Worm (Caenorhabditis elegans) whole organism, L3 larva: Measurements from ENCODE around the gene nhr-117.

Source experiments
- R02D3.7 ChIP-seq: fragments of 150-350 bp; optimal IDR thresholded peaks from 2 replicates; lab custom pipeline; 2014; ENCODE audit warnings: missing biosample characterization, missing genetic modification characterization
- ZK546.5 ChIP-seq: sonication (generic microtip); optimal IDR thresholded peaks from 2 replicates; lab custom pipeline; 2017; ENCODE audit warnings: missing biosample characterization, missing genetic modification characterization
- aly-2 ChIP-seq: fragments of 150-350 bp; optimal IDR thresholded peaks from 2 replicates; lab custom pipeline; 2014; ENCODE audit warnings: missing biosample characterization, missing genetic modification characterization
- ama-1 ChIP-seq: fragments of 150-350 bp; optimal IDR thresholded peaks from 2 replicates; lab custom pipeline; 2018
- ceh-16 ChIP-seq: sonication (generic microtip); optimal IDR thresholded peaks from 2 replicates; lab custom pipeline; 2017; ENCODE audit warnings: missing biosample characterization, missing genetic modification characterization
- ceh-28 ChIP-seq: fragments of 150-350 bp; optimal IDR thresholded peaks from 2 replicates; lab custom pipeline; 2014; ENCODE audit warnings: missing biosample characterization, missing genetic modification reagents, missing genetic modification characterization
- ceh-82 ChIP-seq: fragments of 150-350 bp; optimal IDR thresholded peaks from 2 replicates; lab custom pipeline; 2014; ENCODE audit warnings: missing biosample characterization, missing genetic modification characterization
- ceh-9 ChIP-seq: sonication (generic microtip); optimal IDR thresholded peaks from 2 replicates; lab custom pipeline; 2018; ENCODE audit warnings: missing biosample characterization, missing genetic modification characterization
- egl-27 ChIP-seq: sonication (generic microtip); optimal IDR thresholded peaks from 4 replicates; lab custom pipeline; 2017; ENCODE audit warnings: missing biosample characterization, missing genetic modification reagents, missing genetic modification characterization
- elt-1 ChIP-seq: fragments of 150-350 bp; optimal IDR thresholded peaks from 2 replicates; lab custom pipeline; 2014; ENCODE audit warnings: missing biosample characterization, missing genetic modification characterization
- elt-2 ChIP-seq: sonication (generic microtip); optimal IDR thresholded peaks from 2 replicates; lab custom pipeline; 2016; ENCODE audit warnings: missing genetic modification reagents, mild to moderate bottlenecking, missing genetic modification characterization, missing compliant biosample characterization
- eor-1 ChIP-seq, 2 experiments: fragments of 150-350 bp; optimal IDR thresholded peaks; 2 replicates each; lab custom pipeline; 2014 to 2018; ENCODE audit warnings: missing biosample characterization in 2 of 2, missing genetic modification characterization in 2 of 2
- fkh-2 ChIP-seq: fragments of 150-350 bp; optimal IDR thresholded peaks from 2 replicates; lab custom pipeline; 2014; ENCODE audit warnings: missing biosample characterization, missing genetic modification reagents, missing genetic modification characterization
- fos-1 ChIP-seq: fragments of 150-350 bp; optimal IDR thresholded peaks from 2 replicates; lab custom pipeline; 2014; ENCODE audit warnings: missing biosample characterization, missing genetic modification characterization
- lin-15B ChIP-seq: fragments of 150-350 bp; optimal IDR thresholded peaks from 2 replicates; lab custom pipeline; 2014; ENCODE audit warnings: missing biosample characterization, missing genetic modification characterization
- lin-39 ChIP-seq: fragments of 150-350 bp; optimal IDR thresholded peaks from 2 replicates; lab custom pipeline; 2018; ENCODE audit warnings: missing biosample characterization, missing genetic modification reagents, missing genetic modification characterization
- mdl-1 ChIP-seq: fragments of 150-350 bp; optimal IDR thresholded peaks from 2 replicates; lab custom pipeline; 2014; ENCODE audit warnings: missing biosample characterization, missing genetic modification characterization
- nfya-1 ChIP-seq: sonication (generic microtip); optimal IDR thresholded peaks from 2 replicates; lab custom pipeline; 2017; ENCODE audit warnings: missing genetic modification characterization, mild to moderate bottlenecking, missing compliant biosample characterization, antibody characterized with exemption, moderate library complexity; ENCODE audit not compliant: insufficient read depth
- nhr-12 ChIP-seq: fragments of 150-350 bp; optimal IDR thresholded peaks from 2 replicates; lab custom pipeline; 2014; ENCODE audit warnings: missing biosample characterization, missing genetic modification characterization
- nhr-23 ChIP-seq: fragments of 150-350 bp; optimal IDR thresholded peaks from 2 replicates; lab custom pipeline; 2014; ENCODE audit warnings: missing biosample characterization, missing genetic modification reagents, missing genetic modification characterization
- nhr-25 ChIP-seq: sonication (generic microtip); optimal IDR thresholded peaks from 2 replicates; lab custom pipeline; 2017; ENCODE audit warnings: missing biosample characterization, missing genetic modification characterization
- nhr-28 ChIP-seq: fragments of 150-350 bp; optimal IDR thresholded peaks from 2 replicates; lab custom pipeline; 2014; ENCODE audit warnings: missing biosample characterization, missing genetic modification characterization
- nhr-43 ChIP-seq: sonication (generic microtip); optimal IDR thresholded peaks from 2 replicates; lab custom pipeline; 2016; ENCODE audit warnings: mild to moderate bottlenecking, missing genetic modification characterization, missing compliant biosample characterization; ENCODE audit not compliant: poor library complexity, severe bottlenecking
- nhr-67 ChIP-seq: fragments of 150-350 bp; optimal IDR thresholded peaks from 2 replicates; lab custom pipeline; 2014; ENCODE audit warnings: missing biosample characterization, missing genetic modification characterization
- nhr-77 ChIP-seq: fragments of 150-350 bp; optimal IDR thresholded peaks from 2 replicates; lab custom pipeline; 2014; ENCODE audit warnings: missing biosample characterization, missing genetic modification characterization
- pha-4 ChIP-seq: fragments of 150-350 bp; optimal IDR thresholded peaks from 2 replicates; lab custom pipeline; 2014; ENCODE audit warnings: missing biosample characterization, missing genetic modification reagents, missing genetic modification characterization
- sea-2 ChIP-seq: fragments of 150-350 bp; sonication (generic microtip); optimal IDR thresholded peaks from 4 replicates; lab custom pipeline; 2014; ENCODE audit warnings: missing biosample characterization, missing genetic modification reagents, missing genetic modification characterization
- skn-1 ChIP-seq: fragments of 150-350 bp; optimal IDR thresholded peaks from 2 replicates; lab custom pipeline; 2014; ENCODE audit warnings: missing biosample characterization, missing genetic modification characterization
- tbx-2 ChIP-seq: sonication (generic microtip); optimal IDR thresholded peaks from 2 replicates; lab custom pipeline; 2016; ENCODE audit warnings: mild to moderate bottlenecking, missing genetic modification characterization, missing compliant biosample characterization
- unc-39 ChIP-seq: sonication (generic microtip); optimal IDR thresholded peaks from 4 replicates; lab custom pipeline; 2017; ENCODE audit warnings: missing biosample characterization, missing genetic modification characterization
- unc-62 ChIP-seq: fragments of 150-350 bp; sonication (generic microtip); optimal IDR thresholded peaks from 4 replicates; lab custom pipeline; 2014; ENCODE audit warnings: missing biosample characterization, missing genetic modification reagents, missing genetic modification characterization
- zag-1 ChIP-seq: fragments of 150-350 bp; optimal IDR thresholded peaks from 2 replicates; lab custom pipeline; 2014; ENCODE audit warnings: missing biosample characterization, missing genetic modification characterization
- ztf-11 ChIP-seq: fragments of 150-350 bp; optimal IDR thresholded peaks from 2 replicates; lab custom pipeline; 2014; ENCODE audit warnings: missing biosample characterization, missing genetic modification characterization

Gene nhr-117

ce11 chrV:1629329-1629728 is 8.0 kb upstream of the nhr-117 start, which contains the start of gene nhr-238:
Gene nhr-238, minus strand, starts transcription at chrV:1629432.
- no peak for TF ChIP-seq zag-1 (tag; lab: Kevin White, UChicago)
- no peak for TF ChIP-seq skn-1 (tag; lab: Kevin White, UChicago)
- TF ChIP-seq sea-2 (GFP tag; lab: Kevin White, UChicago) = no peak
- peak; percentile 11 for TF ChIP-seq pha-4
- no peak for TF ChIP-seq ceh-82 (tag; lab: Kevin White, UChicago)
- TF ChIP-seq R02D3.7 (tag; lab: Kevin White, UChicago) = no peak
- TF ChIP-seq ZK546.5 (tag; lab: Kevin White, UChicago) = peak; percentile 47
- peak; percentile 66 for TF ChIP-seq nhr-77 (tag; lab: Kevin White, UChicago)
- peak; percentile 50 for TF ChIP-seq nhr-28

ce11 chrV:1627269-1627668 is 5.9 kb upstream of the nhr-117 start:
- TF ChIP-seq lin-15B (tag; lab: Kevin White, UChicago) (no peak), nhr-25 (tag; lab: Kevin White, UChicago) (peak; percentile 57), elt-1 (tag; lab: Kevin White, UChicago) (no peak), ZK546.5 (tag; lab: Kevin White, UChicago) (no peak), skn-1 (tag; lab: Kevin White, UChicago) (peak; percentile 39), pha-4 (peak; percentile 54), ceh-9 (tag; lab: Kevin White, UChicago) (no peak), nhr-67 (tag; lab: Kevin White, UChicago) (no peak), R02D3.7 (tag; lab: Kevin White, UChicago) (no peak), ceh-28 (no peak), egl-27 (tag; lab: Kevin White, UChicago) (no peak), mdl-1 (no peak), nhr-77 (tag; lab: Kevin White, UChicago) (peak; percentile 44), nhr-28 (no peak), nfya-1 (tag; lab: Kevin White, UChicago) (peak; percentile 18), unc-62 (GFP tag; lab: Kevin White, UChicago) (no peak), fos-1 (tag; lab: Kevin White, UChicago) (no peak), nhr-23 (tag; lab: Kevin White, UChicago) (peak; percentile 49), elt-2 (tag; lab: Kevin White, UChicago) (no peak), ama-1 (lab: Kevin White, UChicago) (no peak), aly-2 (tag; lab: Kevin White, UChicago) (no peak), eor-1 (tag; optimal IDR thresholded peaks at IDR 0.05; lab: Kevin White, UChicago) (no peak), nhr-43 (peak; percentile 78)
- TF ChIP-seq, all 47 proteins: peak for 7

ce11 chrV:1626720-1627119 is 5.4 kb upstream of the nhr-117 start, which contains the start of gene nhr-237:
Gene nhr-237, minus strand, starts transcription at chrV:1626820.
- no peak for TF ChIP-seq nhr-12 (tag; lab: Kevin White, UChicago)
- peak; percentile 31 for TF ChIP-seq ZK546.5 (tag; lab: Kevin White, UChicago)
- no peak for TF ChIP-seq nhr-43
- TF ChIP-seq mdl-1 = no peak
- no peak for TF ChIP-seq ceh-9 (tag; lab: Kevin White, UChicago)

ce11 chrV:1624340-1624739 is 3.0 kb upstream of the nhr-117 start, which contains the start of gene nhr-110:
Gene nhr-110, minus strand, starts transcription at chrV:1624440.
- TF ChIP-seq ZK546.5 (tag; lab: Kevin White, UChicago) = peak; percentile 35
- TF ChIP-seq lin-39 (tag; lab: Kevin White, UChicago) = no peak
- TF ChIP-seq ceh-16 = no peak
- peak; percentile 11 for TF ChIP-seq pha-4
- TF ChIP-seq nhr-67 (tag; lab: Kevin White, UChicago) = no peak
- no peak for TF ChIP-seq nhr-23 (tag; lab: Kevin White, UChicago)
- TF ChIP-seq eor-1 (tag; optimal IDR thresholded peaks at IDR 0.05; lab: Kevin White, UChicago) = no peak
- TF ChIP-seq ceh-9 (tag; lab: Kevin White, UChicago) = no peak

ce11 chrV:1623429-1623828 is 2.1 kb upstream of the nhr-117 start:
- TF ChIP-seq ZK546.5 (tag; lab: Kevin White, UChicago) (peak; percentile 31), skn-1 (tag; lab: Kevin White, UChicago) (no peak), ztf-11 (tag; lab: Kevin White, UChicago) (no peak), ceh-28 (no peak)

- no peak for TF ChIP-seq ama-1 (lab: Kevin White, UChicago)
- TF ChIP-seq unc-62 (GFP tag; lab: Kevin White, UChicago) = no peak
- no peak for TF ChIP-seq fos-1 (tag; lab: Kevin White, UChicago)
- TF ChIP-seq skn-1 (tag; lab: Kevin White, UChicago) = no peak
- TF ChIP-seq eor-1 (tag; optimal IDR thresholded peaks at IDR 0.05; lab: Kevin White, UChicago) = no peak
- TF ChIP-seq R02D3.7 (tag; lab: Kevin White, UChicago) = no peak
- TF ChIP-seq fkh-2 (tag; lab: Kevin White, UChicago) = no peak
- no peak for TF ChIP-seq ceh-16
- no peak for TF ChIP-seq nhr-25 (tag; lab: Kevin White, UChicago)
- no peak for TF ChIP-seq lin-15B (tag; lab: Kevin White, UChicago)
- TF ChIP-seq ZK546.5 (tag; lab: Kevin White, UChicago) = no peak
- no peak for TF ChIP-seq elt-1 (tag; lab: Kevin White, UChicago)
- no peak for TF ChIP-seq unc-39
- TF ChIP-seq tbx-2 (tag; lab: Kevin White, UChicago) = no peak
Measured at ce11 chrV:1620537-1620936, 783 bp downstream of the nhr-117 start.
